Fruit fly (Drosophila melanogaster) whole organism, embryonic: ENCODE results near the gene CG12081.

Experiments
- Atf6 ChIP-seq: fragments of 200-800 bp; sonication (Bioruptor generic); IDR thresholded peaks from 2 replicates; pipeline ENCODE4 v1.3.6; 2022; ENCODE audit warnings: missing biosample characterization, missing genetic modification characterization
- CG10274 ChIP-seq: fragments of 200-800 bp; sonication (Bioruptor generic); optimal IDR thresholded peaks from 3 replicates; lab custom pipeline; 2017; ENCODE audit warnings: missing biosample characterization, mild to moderate bottlenecking, missing genetic modification characterization
- CG10321 ChIP-seq: fragments of 200-800 bp; sonication (Bioruptor generic); IDR thresholded peaks from 2 replicates; pipeline ENCODE4 v1.3.6; 2022; ENCODE audit warnings: missing biosample characterization, missing genetic modification characterization
- CG10431 ChIP-seq: fragments of 200-800 bp; sonication (Bioruptor generic); optimal IDR thresholded peaks from 3 replicates; lab custom pipeline; 2018; ENCODE audit warnings: missing biosample characterization, mild to moderate bottlenecking, missing genetic modification characterization
- CG11695 ChIP-seq: fragments of 200-800 bp; sonication (Bioruptor generic); IDR thresholded peaks from 3 replicates; pipeline ENCODE4 v1.3.6; 2022; ENCODE audit warnings: missing biosample characterization, missing genetic modification characterization
- CG12071 ChIP-seq: fragments of 200-800 bp; sonication (Bioruptor generic); optimal IDR thresholded peaks from 3 replicates; lab custom pipeline; 2018; ENCODE audit warnings: missing biosample characterization, mild to moderate bottlenecking, missing genetic modification characterization
- CG12104 ChIP-seq: fragments of 200-800 bp; sonication (Bioruptor generic); optimal IDR thresholded peaks from 3 replicates; lab custom pipeline; 2016; ENCODE audit warnings: missing biosample characterization, missing genetic modification characterization
- CG15479 ChIP-seq: fragments of 200-800 bp; sonication (Bioruptor generic); optimal IDR thresholded peaks from 3 replicates; lab custom pipeline; 2019; ENCODE audit warnings: missing biosample characterization, mild to moderate bottlenecking, missing genetic modification characterization, moderate library complexity
- CG1603 ChIP-seq: fragments of 200-800 bp; sonication (Bioruptor generic); optimal IDR thresholded peaks from 2 replicates; lab custom pipeline; 2019; ENCODE audit warnings: missing biosample characterization, mild to moderate bottlenecking, missing genetic modification characterization, moderate library complexity
- CG16815 ChIP-seq: fragments of 200-800 bp; sonication (Bioruptor generic); optimal IDR thresholded peaks from 3 replicates; lab custom pipeline; 2017; ENCODE audit warnings: missing biosample characterization, mild to moderate bottlenecking, missing genetic modification characterization
- CG2129 ChIP-seq: fragments of 200-800 bp; sonication (Bioruptor generic); IDR thresholded peaks from 2 replicates; pipeline ENCODE4 v1.3.6; 2022; ENCODE audit warnings: missing biosample characterization, missing genetic modification characterization; ENCODE audit not compliant: partially characterized antibody
- CG2199 ChIP-seq: fragments of 200-800 bp; sonication (Bioruptor generic); IDR thresholded peaks from 3 replicates; pipeline ENCODE4 v1.3.6; 2022; ENCODE audit warnings: missing biosample characterization, missing genetic modification characterization
- CG2202 ChIP-seq: fragments of 200-800 bp; sonication (Bioruptor generic); optimal IDR thresholded peaks from 2 replicates; lab custom pipeline; 2018; ENCODE audit warnings: missing biosample characterization, mild to moderate bottlenecking, missing genetic modification characterization
- CG2875 ChIP-seq: fragments of 200-800 bp; sonication (Bioruptor generic); optimal IDR thresholded peaks from 2 replicates; lab custom pipeline; 2017; ENCODE audit warnings: missing biosample characterization, mild to moderate bottlenecking, missing genetic modification characterization, missing genetic modification reagents
- CG30403 ChIP-seq: fragments of 200-800 bp; sonication (Bioruptor generic); optimal IDR thresholded peaks from 3 replicates; lab custom pipeline; 2016; ENCODE audit warnings: missing biosample characterization, missing genetic modification characterization
- CG33557 ChIP-seq: fragments of 200-800 bp; sonication (Bioruptor generic); optimal IDR thresholded peaks from 2 replicates; lab custom pipeline; 2019; ENCODE audit warnings: missing biosample characterization, mild to moderate bottlenecking, missing genetic modification characterization, moderate library complexity
- CG34376 ChIP-seq: fragments of 200-800 bp; sonication (Bioruptor generic); optimal IDR thresholded peaks from 2 replicates; lab custom pipeline; 2018; ENCODE audit warnings: missing biosample characterization, mild to moderate bottlenecking, missing genetic modification characterization
- CG7745 ChIP-seq: fragments of 200-800 bp; sonication (Bioruptor generic); optimal IDR thresholded peaks from 2 replicates; lab custom pipeline; 2018; ENCODE audit warnings: missing biosample characterization, mild to moderate bottlenecking, missing genetic modification characterization, moderate library complexity
- CG7928 ChIP-seq: fragments of 200-800 bp; sonication (Bioruptor generic); optimal IDR thresholded peaks from 2 replicates; lab custom pipeline; 2017; ENCODE audit warnings: missing biosample characterization, mild to moderate bottlenecking, missing genetic modification characterization
- CG9609 ChIP-seq: fragments of 200-800 bp; sonication (Bioruptor generic); optimal IDR thresholded peaks from 3 replicates; lab custom pipeline; 2016; ENCODE audit warnings: missing biosample characterization, missing genetic modification characterization
- Dad ChIP-seq: fragments of 200-800 bp; sonication (Bioruptor generic); optimal IDR thresholded peaks from 3 replicates; lab custom pipeline; 2016; ENCODE audit warnings: missing biosample characterization, missing genetic modification characterization
- Dbx ChIP-seq: fragments of 200-800 bp; sonication (Bioruptor generic); IDR thresholded peaks from 3 replicates; pipeline ENCODE4 v1.3.6; 2022; ENCODE audit warnings: missing biosample characterization, missing genetic modification characterization
- Dp ChIP-seq: fragments of 200-800 bp; sonication (Bioruptor generic); optimal IDR thresholded peaks from 2 replicates; lab custom pipeline; 2018; ENCODE audit warnings: missing biosample characterization, mild to moderate bottlenecking, missing genetic modification characterization, moderate library complexity
- Drgx ChIP-seq: fragments of 200-800 bp; sonication (Bioruptor generic); IDR thresholded peaks from 2 replicates; pipeline ENCODE4 v1.3.6; 2022; ENCODE audit warnings: missing biosample characterization, missing genetic modification characterization
- E2f2 ChIP-seq: fragments of 200-800 bp; sonication (Bioruptor generic); IDR thresholded peaks from 2 replicates; pipeline ENCODE4 v1.3.6; 2022; ENCODE audit warnings: missing biosample characterization, missing genetic modification characterization
- Hsf ChIP-seq: fragments of 200-800 bp; sonication (Bioruptor generic); optimal IDR thresholded peaks from 3 replicates; lab custom pipeline; 2016; ENCODE audit warnings: missing biosample characterization, missing genetic modification characterization
- Lim3 ChIP-seq: fragments of 200-800 bp; sonication (Bioruptor generic); IDR thresholded peaks from 2 replicates; pipeline ENCODE4 v1.3.6; 2022; ENCODE audit warnings: missing biosample characterization, missing genetic modification characterization
- NK7.1 ChIP-seq: fragments of 200-800 bp; sonication (Bioruptor generic); optimal IDR thresholded peaks from 3 replicates; lab custom pipeline; 2016; ENCODE audit warnings: missing biosample characterization, missing genetic modification characterization
- Oli ChIP-seq: fragments of 200-800 bp; sonication (Bioruptor generic); optimal IDR thresholded peaks from 2 replicates; lab custom pipeline; 2018; ENCODE audit warnings: missing biosample characterization, mild to moderate bottlenecking, missing genetic modification characterization, moderate library complexity
- TFAM ChIP-seq: fragments of 200-800 bp; sonication (Bioruptor generic); optimal IDR thresholded peaks from 2 replicates; lab custom pipeline; 2017; ENCODE audit warnings: missing biosample characterization, missing genetic modification characterization, inconsistent platforms
- Taf1 ChIP-seq: fragments of 200-800 bp; sonication (Bioruptor generic); IDR thresholded peaks from 2 replicates; pipeline ENCODE4 v1.3.6; 2022; ENCODE audit warnings: missing biosample characterization, missing genetic modification characterization
- amos ChIP-seq: fragments of 200-800 bp; sonication (Bioruptor generic); IDR thresholded peaks from 2 replicates; pipeline ENCODE4 v1.3.6; 2022; ENCODE audit warnings: missing biosample characterization, missing genetic modification characterization; ENCODE audit not compliant: partially characterized antibody
- btn ChIP-seq: fragments of 200-800 bp; sonication (Bioruptor generic); optimal IDR thresholded peaks from 2 replicates; lab custom pipeline; 2016; ENCODE audit warnings: missing biosample characterization, missing genetic modification characterization
- cato ChIP-seq: fragments of 200-800 bp; sonication (Bioruptor generic); optimal IDR thresholded peaks from 2 replicates; lab custom pipeline; 2016; ENCODE audit warnings: missing biosample characterization, missing genetic modification characterization, borderline replicate concordance
- chinmo ChIP-seq: fragments of 200-800 bp; sonication (Bioruptor generic); IDR thresholded peaks from 4 replicates; pipeline ENCODE4 v1.3.6; 2022; ENCODE audit warnings: missing biosample characterization, missing genetic modification characterization; ENCODE audit not compliant: partially characterized antibody
- ci ChIP-seq: fragments of 200-800 bp; sonication (Bioruptor generic); IDR thresholded peaks from 3 replicates; pipeline ENCODE4 v1.3.6; 2022; ENCODE audit warnings: missing biosample characterization, missing genetic modification characterization
- gro ChIP-seq: fragments of 200-800 bp; sonication (Bioruptor generic); optimal IDR thresholded peaks from 2 replicates; lab custom pipeline; 2016; ENCODE audit warnings: missing biosample characterization, missing genetic modification characterization
- hbn ChIP-seq: fragments of 200-800 bp; sonication (Bioruptor generic); IDR thresholded peaks from 2 replicates; pipeline ENCODE4 v1.3.6; 2022; ENCODE audit warnings: missing biosample characterization, missing genetic modification characterization; ENCODE audit not compliant: partially characterized antibody
- jigr1 ChIP-seq: fragments of 200-800 bp; sonication (Bioruptor generic); IDR thresholded peaks from 3 replicates; pipeline ENCODE4 v1.3.6; 2022; ENCODE audit warnings: missing biosample characterization, missing genetic modification characterization
- lilli ChIP-seq: fragments of 200-800 bp; sonication (Bioruptor generic); optimal IDR thresholded peaks from 3 replicates; lab custom pipeline; 2016; ENCODE audit warnings: missing biosample characterization, missing genetic modification characterization
- onecut ChIP-seq: fragments of 200-800 bp; sonication (Bioruptor generic); IDR thresholded peaks from 2 replicates; pipeline ENCODE4 v1.3.6; 2022; ENCODE audit warnings: missing biosample characterization, missing genetic modification characterization
- peb ChIP-seq: fragments of 200-800 bp; sonication (Bioruptor generic); IDR thresholded peaks from 2 replicates; pipeline ENCODE4 v1.3.6; 2022; ENCODE audit warnings: missing biosample characterization, missing genetic modification characterization
- pita ChIP-seq: fragments of 200-800 bp; sonication (Bioruptor generic); optimal IDR thresholded peaks from 2 replicates; lab custom pipeline; 2017; ENCODE audit warnings: missing biosample characterization, mild to moderate bottlenecking, missing genetic modification characterization
- pum ChIP-seq: fragments of 200-800 bp; sonication (Bioruptor generic); optimal IDR thresholded peaks from 2 replicates; lab custom pipeline; 2016; ENCODE audit warnings: missing biosample characterization, missing genetic modification characterization
- shn ChIP-seq: fragments of 200-800 bp; sonication (Bioruptor generic); optimal IDR thresholded peaks from 3 replicates; lab custom pipeline; 2016; ENCODE audit warnings: missing biosample characterization, missing genetic modification characterization
- slp2 ChIP-seq: fragments of 200-800 bp; sonication (Bioruptor generic); optimal IDR thresholded peaks from 2 replicates; lab custom pipeline; 2016; ENCODE audit warnings: missing biosample characterization, missing genetic modification characterization
- sna ChIP-seq: fragments of 200-800 bp; sonication (Bioruptor generic); IDR thresholded peaks from 2 replicates; pipeline ENCODE4 v1.3.6; 2022; ENCODE audit warnings: missing biosample characterization, missing genetic modification characterization; ENCODE audit not compliant: partially characterized antibody
- tna ChIP-seq: fragments of 200-800 bp; sonication (Bioruptor generic); IDR thresholded peaks from 2 replicates; pipeline ENCODE4 v1.3.6; 2022; ENCODE audit warnings: missing biosample characterization, missing genetic modification characterization; ENCODE audit not compliant: partially characterized antibody
- unc-4 ChIP-seq: fragments of 200-800 bp; sonication (Bioruptor generic); IDR thresholded peaks from 2 replicates; pipeline ENCODE4 v1.3.6; 2022; ENCODE audit warnings: missing biosample characterization, missing genetic modification characterization; ENCODE audit not compliant: partially characterized antibody
- unpg ChIP-seq: fragments of 200-800 bp; sonication (Bioruptor generic); optimal IDR thresholded peaks from 3 replicates; lab custom pipeline; 2018; ENCODE audit warnings: missing biosample characterization, mild to moderate bottlenecking, missing genetic modification characterization, moderate library complexity
- wek ChIP-seq: fragments of 200-800 bp; sonication (Bioruptor generic); optimal IDR thresholded peaks from 3 replicates; lab custom pipeline; 2018; ENCODE audit warnings: missing biosample characterization, mild to moderate bottlenecking, missing genetic modification characterization, moderate library complexity

Gene CG12081

DNA sequence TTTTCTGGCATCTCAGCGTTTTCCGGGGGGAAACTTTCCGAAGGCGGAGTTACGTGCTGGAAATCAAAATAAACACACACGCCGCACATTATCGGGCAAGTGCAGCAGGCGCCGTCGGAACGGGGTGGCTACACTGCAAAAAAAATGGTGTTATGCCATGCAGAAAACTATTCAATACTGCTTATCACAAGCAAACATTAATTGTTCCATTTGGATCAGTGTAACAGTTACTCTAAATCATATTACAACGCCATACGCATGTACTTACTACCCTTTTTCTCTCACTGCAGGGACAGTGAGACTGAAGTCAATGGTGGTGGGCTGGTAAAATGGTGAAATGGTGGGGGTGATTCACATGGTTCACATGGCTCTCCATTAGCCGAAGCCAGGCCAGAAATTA, 38.6 kb downstream of the CG12081 start (continued):
- TF ChIP-seq CG11695 (GFP tag; lab: Robert Waterston, UW) (peak; percentile 65), Oli (tag; lab: Kevin White, UChicago) (peak; percentile 71), gro (GFP tag; lab: Kevin White, UChicago) (no peak), Atf6 (no peak), CG34376 (GFP tag; lab: Kevin White, UChicago) (no peak), unpg (peak; percentile 75), CG10431 (GFP tag; lab: Kevin White, UChicago) (no peak), CG33557 (GFP tag; lab: Kevin White, UChicago) (peak; percentile 65), lilli (GFP tag; lab: Kevin White, UChicago) (peak; percentile 59), Drgx (GFP tag; lab: Robert Waterston, UW) (no peak), CG30403 (GFP tag; lab: Kevin White, UChicago) (peak; percentile 55), CG1603 (tag; lab: Kevin White, UChicago) (peak; percentile 94), shn (GFP tag; lab: Kevin White, UChicago) (peak; percentile 34), Taf1 (GFP tag; lab: Robert Waterston, UW) (no peak), tna (no peak), Hsf (peak; percentile 43), amos (GFP tag; lab: Robert Waterston, UW) (no peak), slp2 (GFP tag; lab: Kevin White, UChicago) (peak; percentile 86), CG2129 (GFP tag; lab: Robert Waterston, UW) (no peak), Dp (GFP tag; lab: Kevin White, UChicago) (no peak), CG10321 (GFP tag; lab: Robert Waterston, UW) (no peak), CG9609 (GFP tag; lab: Kevin White, UChicago) (peak; percentile 34), cato (GFP tag; lab: Kevin White, UChicago) (peak; percentile 16), CG10274 (GFP tag; lab: Kevin White, UChicago) (no peak), unc-4 (GFP tag; lab: Robert Waterston, UW) (no peak), peb (GFP tag; lab: Robert Waterston, UW) (peak; percentile 60), hbn (GFP tag; lab: Robert Waterston, UW) (no peak), E2f2 (GFP tag; lab: Robert Waterston, UW) (no peak; the same call in 1 of the 2 replicates), CG12104 (no peak), chinmo (GFP tag; lab: Robert Waterston, UW) (no peak), pita (GFP tag; lab: Kevin White, UChicago) (no peak), NK7.1 (GFP tag; lab: Kevin White, UChicago) (peak; percentile 72), btn (GFP tag; lab: Kevin White, UChicago) (peak; percentile 69), wek (no peak), CG2199 (GFP tag; lab: Robert Waterston, UW) (peak; percentile 47; the same call in 1 of the 3 replicates), CG16815 (GFP tag; lab: Kevin White, UChicago) (peak; percentile 64), Dad (GFP tag; lab: Kevin White, UChicago) (peak; percentile 79), CG7928 (GFP tag; lab: Kevin White, UChicago) (no peak), Dbx (GFP tag; lab: Robert Waterston, UW) (0 out of 3 replicates have a peak, but pooled peaks have one; percentile 24), onecut (GFP tag; lab: Robert Waterston, UW) (peak; percentile 73), pum (GFP tag; lab: Kevin White, UChicago) (peak; percentile 86), Lim3 (no peak), CG2202 (tag; lab: Kevin White, UChicago) (peak; percentile 71), ci (GFP tag; lab: Robert Waterston, UW) (peak; percentile 87), jigr1 (GFP tag; lab: Robert Waterston, UW) (peak; percentile 47; the same call in 1 of the 3 replicates), CG12071 (GFP tag; lab: Kevin White, UChicago) (peak; percentile 22), sna (GFP tag; lab: Robert Waterston, UW) (no peak), CG15479 (GFP tag; lab: Kevin White, UChicago) (no peak), TFAM (GFP tag; lab: Kevin White, UChicago) (no peak), CG2875 (GFP tag; lab: Kevin White, UChicago) (peak; percentile 62), CG7745 (no peak)
